Worm (Caenorhabditis elegans) whole organism, young adult: ENCODE data around the gene smg-8.

Source experiments
- C06A6.2 ChIP-seq: fragments of 200-800 bp; sonication (Bioruptor generic); conservative IDR thresholded peaks from 2 replicates; pipeline ENCODE4 v1.3.6; 2022; ENCODE audit warnings: missing genetic modification characterization, missing compliant biosample characterization
- F39B2.1 ChIP-seq: fragments of 200-800 bp; sonication (Bioruptor generic); IDR thresholded peaks from 2 replicates; pipeline ENCODE4 v1.3.6; 2022; ENCODE audit warnings: missing genetic modification reagents, missing genetic modification characterization, missing compliant biosample characterization
- F49E8.2 ChIP-seq: sonication (generic microtip); optimal IDR thresholded peaks from 3 replicates; lab custom pipeline; 2017; ENCODE audit warnings: missing genetic modification characterization, mild to moderate bottlenecking, missing compliant biosample characterization, antibody characterized with exemption, moderate library complexity; ENCODE audit not compliant: insufficient read depth
- K11D2.4 ChIP-seq: fragments of 200-800 bp; sonication (Bioruptor generic); IDR thresholded peaks from 2 replicates; pipeline ENCODE4 v1.3.6; 2022; ENCODE audit warnings: missing genetic modification reagents, missing genetic modification characterization, missing compliant biosample characterization
- ama-1 ChIP-seq, 3 experiments: fragments of 150-350 bp in 1 of 3; sonication (generic microtip) in 2 of 3; optimal IDR thresholded peaks; 2 replicates each; lab custom pipeline; 2014 to 2018; ENCODE audit warnings: missing biosample characterization in 2 of 3, missing genetic modification characterization in 2 of 3, missing genetic modification reagents in 2 of 3
- ceh-58 ChIP-seq: fragments of 200-800 bp; sonication (Bioruptor generic); IDR thresholded peaks from 2 replicates; pipeline ENCODE4 v1.3.6; 2022; ENCODE audit warnings: missing genetic modification characterization, missing compliant biosample characterization
- hsf-1 ChIP-seq: fragments of 200-800 bp; sonication (Bioruptor generic); IDR thresholded peaks from 2 replicates; pipeline ENCODE4 v1.3.6; 2022; ENCODE audit warnings: missing genetic modification reagents, missing genetic modification characterization, missing compliant biosample characterization
- nhr-90 ChIP-seq: sonication (generic microtip); optimal IDR thresholded peaks from 2 replicates; lab custom pipeline; 2016; ENCODE audit warnings: missing genotype, mild to moderate bottlenecking, missing genetic modification characterization, missing compliant biosample characterization
- tbx-9 ChIP-seq: sonication (generic microtip); optimal IDR thresholded peaks from 2 replicates; lab custom pipeline; 2016; ENCODE audit warnings: borderline replicate concordance, missing genetic modification characterization, inconsistent platforms, missing compliant biosample characterization

ce11 chrII:14488661-14489060 lies 47.5 kb downstream of the smg-8 start, which contains the start of gene usp-14:
- TF ChIP-seq hsf-1 (GFP tag; lab: Robert Waterston, UW) (no peak), ceh-58 (GFP tag; lab: Robert Waterston, UW) (no peak), F49E8.2 (tag; lab: Kevin White, UChicago) (no peak), K11D2.4 (GFP tag; lab: Robert Waterston, UW) (no peak), tbx-9 (no peak), F39B2.1 (GFP tag; lab: Robert Waterston, UW) (no peak), ama-1 (optimal IDR thresholded peaks at IDR 0.05; lab: Kevin White, UChicago) (no peak), ama-1 (GFP tag; optimal IDR thresholded peaks at IDR 0.05; lab: Kevin White, UChicago) (no peak), C06A6.2 (GFP tag; lab: Robert Waterston, UW) (no peak), nhr-90 (tag; lab: Kevin White, UChicago) (no peak)
